Worm (Caenorhabditis elegans): ENCODE results near the gene xtr-2.

The xtr-2 gene

DNA sequence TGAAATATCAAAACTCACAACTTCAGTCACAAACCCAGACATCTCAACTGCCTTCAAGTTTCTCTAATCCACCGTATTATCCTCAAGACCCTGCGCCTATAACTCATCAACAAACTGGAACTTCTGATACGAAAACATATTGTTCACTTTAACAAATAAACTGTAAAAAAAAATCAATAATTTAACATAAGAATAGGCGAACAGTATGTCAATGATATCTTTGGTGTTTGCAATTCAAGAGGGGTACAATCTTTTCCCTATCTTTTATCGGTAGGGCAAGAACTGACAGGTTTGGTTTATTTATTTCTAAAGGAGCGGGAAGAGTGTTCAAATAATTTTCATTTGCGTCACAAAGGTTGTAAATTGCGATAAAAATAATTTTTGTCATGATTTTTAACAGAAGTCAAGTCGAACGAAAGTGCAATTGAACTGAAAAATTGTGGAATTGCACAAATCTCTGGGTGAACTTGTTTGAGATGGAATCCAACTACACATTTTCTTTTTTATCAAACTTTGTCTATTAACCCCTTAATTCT, 47.7 kb downstream of the xtr-2 start:
- TF ChIP-seq nhr-237 (tag; optimal IDR thresholded peaks at IDR 0.05) (peak; percentile 43), pqm-1 (tag; optimal IDR thresholded peaks at IDR 0.05) (peak; percentile 93), nhr-11 (tag; optimal IDR thresholded peaks at IDR 0.05) (peak; percentile 98), daf-12 (tag; optimal IDR thresholded peaks at IDR 0.05) (peak; percentile 93), nhr-67 (tag; optimal IDR thresholded peaks at IDR 0.05) (peak; percentile 58), lin-39 (tag; optimal IDR thresholded peaks at IDR 0.05) (peak; percentile 82), ama-1 (optimal IDR thresholded peaks at IDR 0.05) (no peak), sea-2 (GFP tag; optimal IDR thresholded peaks at IDR 0.05) (peak; percentile 11), ZK546.5 (tag; optimal IDR thresholded peaks at IDR 0.05) (peak; percentile 72), ztf-4 (tag; optimal IDR thresholded peaks at IDR 0.05) (peak; percentile 93), tbx-2 (tag; optimal IDR thresholded peaks at IDR 0.05) (peak; percentile 98), jun-1 (tag; optimal IDR thresholded peaks at IDR 0.05) (peak; percentile 100), ceh-82 (tag; optimal IDR thresholded peaks at IDR 0.05) (peak; percentile 96), eor-1 (tag; optimal IDR thresholded peaks at IDR 0.05) (peak in 1 of 2 experiments; percentile 80), fos-1 (tag; optimal IDR thresholded peaks at IDR 0.05) (peak; percentile 91), ztf-11 (tag; optimal IDR thresholded peaks at IDR 0.05) (peak; percentile 53), fkh-2 (tag; optimal IDR thresholded peaks at IDR 0.05) (peak; percentile 56), egl-5 (tag; optimal IDR thresholded peaks at IDR 0.05) (peak; percentile 98), nfya-1 (tag; optimal IDR thresholded peaks at IDR 0.05; ENCODE audit: insufficient read depth) (peak; percentile 91), mml-1 (tag; optimal IDR thresholded peaks at IDR 0.05) (no peak), unc-62 (GFP tag; optimal IDR thresholded peaks at IDR 0.05) (peak; percentile 89), hmg-11 (tag; optimal IDR thresholded peaks at IDR 0.05) (peak; percentile 77), pha-4 (tag; optimal IDR thresholded peaks at IDR 0.05) (peak; percentile 99), elt-1 (tag; optimal IDR thresholded peaks at IDR 0.05) (peak; percentile 75), elt-2 (tag; optimal IDR thresholded peaks at IDR 0.05) (peak; percentile 84), ceh-16 (tag; optimal IDR thresholded peaks at IDR 0.05) (peak; percentile 66), snpc-4 (tag; optimal IDR thresholded peaks at IDR 0.05) (peak; percentile 94), nhr-43 (tag; optimal IDR thresholded peaks at IDR 0.05; ENCODE audit: poor library complexity, severe bottlenecking) (peak; percentile 99), R02D3.7 (tag; optimal IDR thresholded peaks at IDR 0.05) (peak; percentile 91), nhr-12 (tag; optimal IDR thresholded peaks at IDR 0.05) (peak; percentile 25), nhr-23 (tag; optimal IDR thresholded peaks at IDR 0.05) (peak; percentile 99), elt-3 (tag; optimal IDR thresholded peaks at IDR 0.05) (peak; percentile 72 to 98 (median 87)), skn-1 (tag; optimal IDR thresholded peaks at IDR 0.05) (peak; percentile 99), egl-27 (tag; optimal IDR thresholded peaks at IDR 0.05) (peak; percentile 87), ceh-28 (tag; optimal IDR thresholded peaks at IDR 0.05) (peak; percentile 100), nhr-28 (tag; optimal IDR thresholded peaks at IDR 0.05) (peak; percentile 96), lsy-12 (tag; optimal IDR thresholded peaks at IDR 0.05) (peak; percentile 95), fkh-10 (GFP tag; optimal IDR thresholded peaks at IDR 0.05) (peak; percentile 99), zag-1 (tag; optimal IDR thresholded peaks at IDR 0.05) (peak; percentile 88), unc-39 (tag; optimal IDR thresholded peaks at IDR 0.05) (no peak), lin-15B (tag; optimal IDR thresholded peaks at IDR 0.05) (peak; percentile 12), nhr-77 (tag; optimal IDR thresholded peaks at IDR 0.05) (peak; percentile 98), nhr-25 (tag; optimal IDR thresholded peaks at IDR 0.05) (peak; percentile 87), mdl-1 (tag; optimal IDR thresholded peaks at IDR 0.05) (peak; percentile 86), ceh-9 (tag; optimal IDR thresholded peaks at IDR 0.05) (no peak), aly-2 (tag; optimal IDR thresholded peaks at IDR 0.05) (peak; percentile 98), nhr-76 (tag; optimal IDR thresholded peaks at IDR 0.05) (peak; percentile 86)
